Worm (Caenorhabditis elegans) whole organism, young adult: ENCODE results near the gene F10C2.7.

Experiments used
- B0035.1 ChIP-seq: sonication (generic microtip); optimal IDR thresholded peaks from 2 replicates; lab custom pipeline; 2016; ENCODE audit warnings: missing genetic modification characterization, mild to moderate bottlenecking, missing compliant biosample characterization, missing genotype, missing genetic modification reagents
- C06A6.2 ChIP-seq: fragments of 200-800 bp; sonication (Bioruptor generic); conservative IDR thresholded peaks from 2 replicates; pipeline ENCODE4 v1.3.6; 2022; ENCODE audit warnings: missing genetic modification characterization, missing compliant biosample characterization
- F10E7.11 ChIP-seq: sonication (generic microtip); optimal IDR thresholded peaks from 2 replicates; lab custom pipeline; 2017; ENCODE audit warnings: mild to moderate bottlenecking, missing genetic modification characterization, moderate library complexity, missing compliant biosample characterization
- F22D6.2 ChIP-seq: sonication (generic microtip); optimal IDR thresholded peaks from 2 replicates; lab custom pipeline; 2016; ENCODE audit warnings: mild to moderate bottlenecking, missing genetic modification characterization, missing compliant biosample characterization
- F37B4.10 ChIP-seq: fragments of 200-800 bp; sonication (Bioruptor generic); IDR thresholded peaks from 2 replicates; pipeline ENCODE4 v1.3.6; 2022; ENCODE audit warnings: missing genetic modification characterization, missing compliant biosample characterization
- F57A8.1 ChIP-seq: fragments of 200-800 bp; sonication (Bioruptor generic); optimal IDR thresholded peaks from 2 replicates; lab custom pipeline; 2018; ENCODE audit warnings: mild to moderate bottlenecking, missing genetic modification characterization, moderate library complexity, missing compliant biosample characterization
- F57C9.4 ChIP-seq: sonication (generic microtip); optimal IDR thresholded peaks from 2 replicates; lab custom pipeline; 2017; ENCODE audit warnings: mild to moderate bottlenecking, missing genetic modification characterization, missing compliant biosample characterization
- T07F8.4 ChIP-seq: sonication (generic microtip); optimal IDR thresholded peaks from 2 replicates; lab custom pipeline; 2016; ENCODE audit warnings: mild to moderate bottlenecking, missing genetic modification characterization, moderate library complexity, missing compliant biosample characterization
- Y53F4B.3 ChIP-seq: fragments of 200-800 bp; sonication (Bioruptor generic); IDR thresholded peaks from 2 replicates; pipeline ENCODE4 v1.3.6; 2022; ENCODE audit warnings: missing genetic modification reagents, missing genetic modification characterization, missing compliant biosample characterization
- Y56A3A.18 ChIP-seq: fragments of 200-800 bp; sonication (Bioruptor generic); IDR thresholded peaks from 2 replicates; pipeline ENCODE4 v1.3.6; 2022; ENCODE audit warnings: missing genetic modification reagents, missing genetic modification characterization, missing compliant biosample characterization
- Y95B8A.8 ChIP-seq: fragments of 200-800 bp; sonication (Bioruptor generic); IDR thresholded peaks from 2 replicates; pipeline ENCODE4 v1.3.6; 2022; ENCODE audit warnings: missing genetic modification reagents, missing genetic modification characterization, missing compliant biosample characterization
- akir-1 ChIP-seq: fragments of 200-800 bp; sonication (Bioruptor generic); optimal IDR thresholded peaks from 2 replicates; lab custom pipeline; 2018; ENCODE audit warnings: mild to moderate bottlenecking, missing genetic modification characterization, moderate library complexity, missing compliant biosample characterization
- bed-2 ChIP-seq: fragments of 200-800 bp; sonication (Bioruptor generic); IDR thresholded peaks from 2 replicates; pipeline ENCODE4 v1.3.6; 2022; ENCODE audit warnings: missing genetic modification reagents, missing genetic modification characterization, missing compliant biosample characterization
- ccch-3 ChIP-seq: fragments of 200-800 bp; sonication (Bioruptor generic); optimal IDR thresholded peaks from 2 replicates; lab custom pipeline; 2018; ENCODE audit warnings: mild to moderate bottlenecking, missing genetic modification characterization, missing compliant biosample characterization
- ceh-79 ChIP-seq: sonication (generic microtip); optimal IDR thresholded peaks from 2 replicates; lab custom pipeline; 2017; ENCODE audit warnings: mild to moderate bottlenecking, missing genetic modification characterization, missing compliant biosample characterization
- die-1 ChIP-seq: sonication (generic microtip); optimal IDR thresholded peaks from 2 replicates; lab custom pipeline; 2016; ENCODE audit warnings: missing genotype, mild to moderate bottlenecking, missing genetic modification characterization, missing compliant biosample characterization
- dox-1 ChIP-seq: fragments of 200-800 bp; sonication (Bioruptor generic); IDR thresholded peaks from 2 replicates; pipeline ENCODE4 v1.3.6; 2022; ENCODE audit warnings: missing genetic modification reagents, missing genetic modification characterization, missing compliant biosample characterization
- dpff-1 ChIP-seq: sonication (generic microtip); optimal IDR thresholded peaks from 2 replicates; lab custom pipeline; 2017; ENCODE audit warnings: mild to moderate bottlenecking, missing genetic modification characterization, missing compliant biosample characterization
- efl-1 ChIP-seq: fragments of 150-350 bp; optimal IDR thresholded peaks from 2 replicates; lab custom pipeline; 2014; ENCODE audit warnings: missing biosample characterization, missing genetic modification reagents, missing genetic modification characterization
- ekl-4 ChIP-seq: fragments of 200-800 bp; sonication (Bioruptor generic); IDR thresholded peaks from 2 replicates; pipeline ENCODE4 v1.3.6; 2022; ENCODE audit warnings: missing genetic modification reagents, missing genetic modification characterization, missing compliant biosample characterization
- him-1 ChIP-seq: sonication (generic microtip); optimal IDR thresholded peaks from 2 replicates; lab custom pipeline; 2016; ENCODE audit warnings: missing genotype, missing genetic modification reagents, missing genetic modification characterization, missing compliant biosample characterization
- hlh-26 ChIP-seq: fragments of 200-800 bp; sonication (Bioruptor generic); conservative IDR thresholded peaks from 2 replicates; pipeline ENCODE4 v1.3.6; 2022; ENCODE audit warnings: missing genetic modification reagents, missing genetic modification characterization, missing compliant biosample characterization
- hmg-20 ChIP-seq: fragments of 200-800 bp; sonication (Bioruptor generic); IDR thresholded peaks from 2 replicates; pipeline ENCODE4 v1.3.6; 2022; ENCODE audit warnings: missing genetic modification reagents, missing genetic modification characterization, missing compliant biosample characterization
- hrde-1 ChIP-seq: sonication (generic microtip); optimal IDR thresholded peaks from 2 replicates; lab custom pipeline; 2016; ENCODE audit warnings: missing genetic modification characterization, mild to moderate bottlenecking, missing compliant biosample characterization, moderate library complexity, missing genotype, missing genetic modification reagents, borderline replicate concordance
- lin-26 ChIP-seq: fragments of 200-800 bp; sonication (Bioruptor generic); IDR thresholded peaks from 2 replicates; pipeline ENCODE4 v1.3.6; 2022; ENCODE audit warnings: missing genetic modification reagents, missing genetic modification characterization, missing compliant biosample characterization
- lin-35 ChIP-seq, 3 experiments: fragments of 150-350 bp in 2 of 3; sonication (generic microtip) in 1 of 3; optimal IDR thresholded peaks; 2 replicates each; lab custom pipeline; 2014 to 2018; ENCODE audit warnings: missing biosample characterization in 3 of 3, missing genetic modification characterization in 3 of 3, missing genetic modification reagents in 3 of 3
- lin-40 ChIP-seq: sonication (generic microtip); optimal IDR thresholded peaks from 2 replicates; lab custom pipeline; 2016; ENCODE audit warnings: missing genetic modification characterization, mild to moderate bottlenecking, missing compliant biosample characterization, missing genotype, missing genetic modification reagents
- lin-54 ChIP-seq: fragments of 200-800 bp; sonication (Bioruptor generic); optimal IDR thresholded peaks from 2 replicates; lab custom pipeline; 2018; ENCODE audit warnings: mild to moderate bottlenecking, missing genetic modification characterization, missing compliant biosample characterization
- madf-10 ChIP-seq: sonication (generic microtip); optimal IDR thresholded peaks from 2 replicates; lab custom pipeline; 2016; ENCODE audit warnings: mild to moderate bottlenecking, missing genetic modification characterization, missing compliant biosample characterization
- madf-3 ChIP-seq: fragments of 200-800 bp; sonication (Bioruptor generic); IDR thresholded peaks from 2 replicates; pipeline ENCODE4 v1.3.6; 2022; ENCODE audit warnings: missing genetic modification reagents, missing genetic modification characterization, missing compliant biosample characterization
- madf-6 ChIP-seq: fragments of 200-800 bp; sonication (Bioruptor generic); IDR thresholded peaks from 2 replicates; pipeline ENCODE4 v1.3.6; 2022; ENCODE audit warnings: missing genetic modification reagents, missing genetic modification characterization, missing compliant biosample characterization
- mes-4 ChIP-seq: sonication (generic microtip); optimal IDR thresholded peaks from 2 replicates; lab custom pipeline; 2016; ENCODE audit warnings: missing genotype, missing genetic modification characterization, missing compliant biosample characterization
- nhr-27 ChIP-seq: fragments of 200-800 bp; sonication (Bioruptor generic); optimal IDR thresholded peaks from 2 replicates; lab custom pipeline; 2018; ENCODE audit warnings: mild to moderate bottlenecking, missing genetic modification characterization, moderate library complexity, missing compliant biosample characterization
- nhr-80 ChIP-seq: sonication (generic microtip); optimal IDR thresholded peaks from 2 replicates; lab custom pipeline; 2016; ENCODE audit warnings: missing genetic modification characterization, missing compliant biosample characterization
- rcor-1 ChIP-seq: fragments of 200-800 bp; sonication (Bioruptor generic); IDR thresholded peaks from 2 replicates; pipeline ENCODE4 v1.3.6; 2022; ENCODE audit warnings: missing genetic modification reagents, missing genetic modification characterization, missing compliant biosample characterization
- repo-1 ChIP-seq: sonication (generic microtip); optimal IDR thresholded peaks from 2 replicates; lab custom pipeline; 2017; ENCODE audit warnings: mild to moderate bottlenecking, missing genetic modification characterization, missing compliant biosample characterization
- rpc-1 ChIP-seq, 2 experiments: fragments of 150-350 bp in 1 of 2; sonication (generic microtip) in 1 of 2; optimal IDR thresholded peaks; 2 replicates each; lab custom pipeline; 2014 to 2018; ENCODE audit warnings: missing biosample characterization in 1 of 2, missing genetic modification characterization in 1 of 2, missing genetic modification reagents in 1 of 2, missing genotype in 1 of 2
- sdz-38 ChIP-seq: sonication (generic microtip); optimal IDR thresholded peaks from 2 replicates; lab custom pipeline; 2016; ENCODE audit warnings: missing genotype, missing genetic modification characterization, missing compliant biosample characterization
- snpc-1.3 ChIP-seq: sonication (generic microtip); optimal IDR thresholded peaks from 2 replicates; lab custom pipeline; 2017; ENCODE audit warnings: missing genetic modification characterization, mild to moderate bottlenecking, missing compliant biosample characterization, antibody characterized with exemption, moderate library complexity, missing genotype, missing genetic modification reagents; ENCODE audit not compliant: insufficient read depth
- snpc-3.4 ChIP-seq: sonication (generic microtip); optimal IDR thresholded peaks from 2 replicates; lab custom pipeline; 2017; ENCODE audit warnings: missing genetic modification characterization, mild to moderate bottlenecking, missing compliant biosample characterization, antibody characterized with exemption, moderate library complexity, missing genotype, missing genetic modification reagents
- snpc-4 ChIP-seq, 5 experiments: fragments of 150-350 bp in 1 of 5; sonication (generic microtip) in 4 of 5; optimal IDR thresholded peaks; 2 replicates each; lab custom pipeline; 2014 to 2018; ENCODE audit warnings: missing genetic modification characterization in 5 of 5, missing biosample characterization in 3 of 5, antibody characterized with exemption in 2 of 5, mild to moderate bottlenecking in 2 of 5, missing compliant biosample characterization in 2 of 5, missing genotype in 2 of 5, moderate library complexity in 2 of 5, missing genetic modification reagents in 1 of 5
- somi-1 ChIP-seq: fragments of 200-800 bp; sonication (Bioruptor generic); optimal IDR thresholded peaks from 2 replicates; lab custom pipeline; 2018; ENCODE audit warnings: mild to moderate bottlenecking, missing genetic modification characterization, missing compliant biosample characterization
- unc-130 ChIP-seq: sonication (generic microtip); optimal IDR thresholded peaks from 2 replicates; lab custom pipeline; 2016; ENCODE audit warnings: missing genetic modification reagents, missing genetic modification characterization, missing compliant biosample characterization
- ztf-22 ChIP-seq: fragments of 200-800 bp; sonication (Bioruptor generic); optimal IDR thresholded peaks from 2 replicates; lab custom pipeline; 2018; ENCODE audit warnings: mild to moderate bottlenecking, missing genetic modification characterization, moderate library complexity, missing compliant biosample characterization
- ztf-25 ChIP-seq: fragments of 200-800 bp; sonication (Bioruptor generic); IDR thresholded peaks from 2 replicates; pipeline ENCODE4 v1.3.6; 2022; ENCODE audit warnings: missing genetic modification reagents, missing genetic modification characterization, missing compliant biosample characterization
- ztf-6 ChIP-seq: fragments of 200-800 bp; sonication (Bioruptor generic); IDR thresholded peaks from 2 replicates; pipeline ENCODE4 v1.3.6; 2022; ENCODE audit warnings: missing genetic modification reagents, missing genetic modification characterization, missing compliant biosample characterization

F10C2.7 gene

DNA sequence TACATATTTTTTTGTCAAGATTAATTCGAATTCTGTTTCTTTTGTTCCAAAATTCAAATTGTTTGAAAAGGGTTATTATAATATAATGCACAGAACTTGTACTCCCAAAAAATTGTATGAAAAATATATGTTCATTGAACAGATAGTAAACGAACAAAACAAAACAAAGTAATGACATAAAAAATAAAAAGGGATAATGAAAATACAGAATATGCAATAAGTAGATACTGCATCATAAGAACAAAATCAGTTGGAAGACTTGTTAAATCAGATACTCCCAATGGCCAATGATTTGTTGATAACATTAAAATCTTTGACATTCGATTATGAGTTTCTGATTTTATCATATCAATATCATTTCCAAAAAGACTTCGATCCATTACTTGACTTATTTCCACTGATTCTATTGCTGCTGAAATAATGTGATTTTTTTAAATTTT is 49.2 kb upstream of the F10C2.7 start (continued):
- TF ChIP-seq hrde-1 (tag; lab: Kevin White, UChicago) = no peak
- no peak for TF ChIP-seq T07F8.4 (tag; lab: Kevin White, UChicago)
- TF ChIP-seq Y53F4B.3 (GFP tag; lab: Robert Waterston, UW) = no peak
- no peak for TF ChIP-seq B0035.1 (tag; lab: Kevin White, UChicago)
- no peak for TF ChIP-seq dpff-1 (tag; lab: Kevin White, UChicago)
- no peak for TF ChIP-seq unc-130
- TF ChIP-seq madf-3 = peak; percentile 76; the same call in 1 of the 2 replicates
- peak; percentile 40; the same call in 1 of the 2 replicates for TF ChIP-seq madf-6 (GFP tag; lab: Robert Waterston, UW)
- TF ChIP-seq him-1 (tag; lab: Kevin White, UChicago) = no peak
- TF ChIP-seq lin-35 (GFP tag; optimal IDR thresholded peaks at IDR 0.05; lab: Kevin White, UChicago) = no peak
- no peak for TF ChIP-seq snpc-4 (GFP tag; optimal IDR thresholded peaks at IDR 0.05; lab: Kevin White, UChicago)
- peak in 1 of 4 experiments; percentile 0 for TF ChIP-seq snpc-4 (tag; optimal IDR thresholded peaks at IDR 0.05; lab: Kevin White, UChicago)
- TF ChIP-seq ztf-22 = no peak
- TF ChIP-seq ceh-79 (tag; lab: Kevin White, UChicago) = no peak
- TF ChIP-seq akir-1 (GFP tag; lab: Kevin White, UChicago) = no peak
- no peak for TF ChIP-seq F10E7.11 (tag; lab: Kevin White, UChicago)
- no peak for TF ChIP-seq dox-1 (GFP tag; lab: Robert Waterston, UW)
- TF ChIP-seq ztf-25 (GFP tag; lab: Robert Waterston, UW) = no peak
- no peak for TF ChIP-seq C06A6.2
- no peak for TF ChIP-seq efl-1 (GFP tag; lab: Kevin White, UChicago)
- no peak for TF ChIP-seq somi-1
- TF ChIP-seq snpc-1.3 = no peak
- no peak for TF ChIP-seq sdz-38 (tag; lab: Kevin White, UChicago)
- TF ChIP-seq ekl-4 (GFP tag; lab: Robert Waterston, UW) = peak; percentile 82
- no peak for TF ChIP-seq die-1
- peak; percentile 46 for TF ChIP-seq nhr-80 (tag; lab: Kevin White, UChicago)
- no peak for TF ChIP-seq F22D6.2 (tag; lab: Kevin White, UChicago)
- no peak for TF ChIP-seq nhr-27 (tag; lab: Kevin White, UChicago)
- no peak for TF ChIP-seq ccch-3 (GFP tag; lab: Kevin White, UChicago)
- TF ChIP-seq Y95B8A.8 (GFP tag; lab: Robert Waterston, UW) = peak; percentile 47; the same call in 1 of the 2 replicates
- no peak for TF ChIP-seq lin-26 (GFP tag; lab: Robert Waterston, UW)
- no peak for TF ChIP-seq rpc-1 (optimal IDR thresholded peaks at IDR 0.05; lab: Kevin White, UChicago)
- TF ChIP-seq rpc-1 (tag; optimal IDR thresholded peaks at IDR 0.05; lab: Kevin White, UChicago) = no peak
- TF ChIP-seq rcor-1 = no peak
- TF ChIP-seq lin-54 (GFP tag; lab: Kevin White, UChicago) = peak; percentile 45
- no peak for TF ChIP-seq snpc-3.4
- TF ChIP-seq Y56A3A.18 (GFP tag; lab: Robert Waterston, UW) = peak; percentile 88; the same call in 1 of the 2 replicates
- TF ChIP-seq ztf-6 (GFP tag; lab: Robert Waterston, UW) = no peak
- TF ChIP-seq F57C9.4 (tag; lab: Kevin White, UChicago) = no peak
- peak; percentile 78 for TF ChIP-seq repo-1 (tag; lab: Kevin White, UChicago)
- no peak for TF ChIP-seq bed-2 (GFP tag; lab: Robert Waterston, UW)
- TF ChIP-seq hmg-20 (GFP tag; lab: Robert Waterston, UW) = no peak
- TF ChIP-seq madf-10 (tag; lab: Kevin White, UChicago) = peak; percentile 64
- no peak for TF ChIP-seq F57A8.1 (GFP tag; lab: Kevin White, UChicago)
- TF ChIP-seq lin-40 (tag; lab: Kevin White, UChicago) = no peak
- no peak for TF ChIP-seq mes-4 (tag; lab: Kevin White, UChicago)
- no peak for TF ChIP-seq F37B4.10 (GFP tag; lab: Robert Waterston, UW)
- no peak for TF ChIP-seq hlh-26 (GFP tag; lab: Robert Waterston, UW)
